Worm (Caenorhabditis elegans) whole organism, young adult: ENCODE measurements around the gene ZC155.2.
A peak's percentile ranks its signal among the peaks of the same experiment; 100 is the strongest.

Experiments used
- B0336.3 ChIP-seq: fragments of 200-800 bp; sonication (Bioruptor generic); IDR thresholded peaks from 2 replicates; pipeline ENCODE4 v1.3.6; 2022; ENCODE audit warnings: missing genetic modification characterization, missing compliant biosample characterization
- F10E7.11 ChIP-seq: sonication (generic microtip); optimal IDR thresholded peaks from 2 replicates; lab custom pipeline; 2017; ENCODE audit warnings: mild to moderate bottlenecking, missing genetic modification characterization, moderate library complexity, missing compliant biosample characterization
- F23B12.7 ChIP-seq: sonication (generic microtip); optimal IDR thresholded peaks from 2 replicates; lab custom pipeline; 2017; ENCODE audit warnings: missing genetic modification characterization, mild to moderate bottlenecking, missing compliant biosample characterization, antibody characterized with exemption, moderate library complexity; ENCODE audit not compliant: insufficient read depth
- F37B4.10 ChIP-seq: fragments of 200-800 bp; sonication (Bioruptor generic); IDR thresholded peaks from 2 replicates; pipeline ENCODE4 v1.3.6; 2022; ENCODE audit warnings: missing genetic modification characterization, missing compliant biosample characterization
- F39B2.1 ChIP-seq: fragments of 200-800 bp; sonication (Bioruptor generic); IDR thresholded peaks from 2 replicates; pipeline ENCODE4 v1.3.6; 2022; ENCODE audit warnings: missing genetic modification reagents, missing genetic modification characterization, missing compliant biosample characterization
- F52B5.7 ChIP-seq: sonication (generic microtip); optimal IDR thresholded peaks from 2 replicates; lab custom pipeline; 2016; ENCODE audit warnings: mild to moderate bottlenecking, missing genetic modification characterization, missing compliant biosample characterization
- Y56A3A.18 ChIP-seq: fragments of 200-800 bp; sonication (Bioruptor generic); IDR thresholded peaks from 2 replicates; pipeline ENCODE4 v1.3.6; 2022; ENCODE audit warnings: missing genetic modification reagents, missing genetic modification characterization, missing compliant biosample characterization
- ZK185.1 ChIP-seq: sonication (generic microtip); optimal IDR thresholded peaks from 2 replicates; lab custom pipeline; 2016; ENCODE audit warnings: mild to moderate bottlenecking, missing genetic modification characterization, missing compliant biosample characterization; ENCODE audit not compliant: poor library complexity, severe bottlenecking
- aptf-3 ChIP-seq: fragments of 200-800 bp; sonication (Bioruptor generic); IDR thresholded peaks from 2 replicates; pipeline ENCODE4 v1.3.6; 2022; ENCODE audit warnings: missing genetic modification characterization, missing compliant biosample characterization
- atf-7 ChIP-seq: sonication (generic microtip); optimal IDR thresholded peaks from 2 replicates; lab custom pipeline; 2017; ENCODE audit warnings: mild to moderate bottlenecking, missing genetic modification characterization, missing compliant biosample characterization
- attf-5 ChIP-seq: fragments of 200-800 bp; sonication (Bioruptor generic); optimal IDR thresholded peaks from 2 replicates; lab custom pipeline; 2018; ENCODE audit warnings: mild to moderate bottlenecking, missing genetic modification characterization, missing compliant biosample characterization
- attf-6 ChIP-seq: fragments of 200-800 bp; sonication (Bioruptor generic); IDR thresholded peaks from 2 replicates; pipeline ENCODE4 v1.3.6; 2022; ENCODE audit warnings: missing genetic modification reagents, missing genetic modification characterization, missing compliant biosample characterization
- cebp-1 ChIP-seq, 2 experiments: fragments of 200-800 bp in 1 of 2; sonication (Bioruptor generic) in 1 of 2; sonication (generic microtip) in 1 of 2; IDR thresholded peaks in 1 of 2; optimal IDR thresholded peaks in 1 of 2; 2 replicates each; pipeline versions ENCODE4 v1.3.6 to Lab custom; 2017 to 2022; ENCODE audit warnings: missing compliant biosample characterization in 2 of 2, missing genetic modification characterization in 2 of 2, mild to moderate bottlenecking in 1 of 2, missing genetic modification reagents in 1 of 2, moderate library complexity in 1 of 2
- cebp-2 ChIP-seq: fragments of 200-800 bp; sonication (Bioruptor generic); IDR thresholded peaks from 2 replicates; pipeline ENCODE4 v1.3.6; 2022; ENCODE audit warnings: missing genetic modification characterization, missing compliant biosample characterization
- ceh-79 ChIP-seq: sonication (generic microtip); optimal IDR thresholded peaks from 2 replicates; lab custom pipeline; 2017; ENCODE audit warnings: mild to moderate bottlenecking, missing genetic modification characterization, missing compliant biosample characterization
- dpff-1 ChIP-seq: sonication (generic microtip); optimal IDR thresholded peaks from 2 replicates; lab custom pipeline; 2017; ENCODE audit warnings: mild to moderate bottlenecking, missing genetic modification characterization, missing compliant biosample characterization
- dpl-1 ChIP-seq: fragments of 150-350 bp; optimal IDR thresholded peaks from 2 replicates; lab custom pipeline; 2014; ENCODE audit warnings: missing biosample characterization, missing genetic modification reagents, missing genetic modification characterization
- efl-1 ChIP-seq: fragments of 150-350 bp; optimal IDR thresholded peaks from 2 replicates; lab custom pipeline; 2014; ENCODE audit warnings: missing biosample characterization, missing genetic modification reagents, missing genetic modification characterization
- egrh-3 ChIP-seq: fragments of 200-800 bp; sonication (Bioruptor generic); IDR thresholded peaks from 2 replicates; pipeline ENCODE4 v1.3.6; 2022; ENCODE audit warnings: missing genetic modification reagents, missing genetic modification characterization, missing compliant biosample characterization
- fkh-3 ChIP-seq: sonication (generic microtip); optimal IDR thresholded peaks from 2 replicates; lab custom pipeline; 2016; ENCODE audit warnings: mild to moderate bottlenecking, missing genetic modification characterization, missing compliant biosample characterization
- hrde-1 ChIP-seq: sonication (generic microtip); optimal IDR thresholded peaks from 2 replicates; lab custom pipeline; 2016; ENCODE audit warnings: missing genetic modification characterization, mild to moderate bottlenecking, missing compliant biosample characterization, moderate library complexity, missing genotype, missing genetic modification reagents, borderline replicate concordance
- lsl-1 ChIP-seq: fragments of 200-800 bp; sonication (Bioruptor generic); optimal IDR thresholded peaks from 2 replicates; lab custom pipeline; 2018; ENCODE audit warnings: mild to moderate bottlenecking, missing genetic modification characterization, moderate library complexity, missing compliant biosample characterization
- madf-10 ChIP-seq: sonication (generic microtip); optimal IDR thresholded peaks from 2 replicates; lab custom pipeline; 2016; ENCODE audit warnings: mild to moderate bottlenecking, missing genetic modification characterization, missing compliant biosample characterization
- mcd-1 ChIP-seq: fragments of 200-800 bp; sonication (Bioruptor generic); IDR thresholded peaks from 2 replicates; pipeline ENCODE4 v1.3.6; 2022; ENCODE audit warnings: missing genetic modification reagents, missing genetic modification characterization, missing compliant biosample characterization
- mes-4 ChIP-seq: sonication (generic microtip); optimal IDR thresholded peaks from 2 replicates; lab custom pipeline; 2016; ENCODE audit warnings: missing genotype, missing genetic modification characterization, missing compliant biosample characterization
- nfyb-1 ChIP-seq: fragments of 200-800 bp; sonication (Bioruptor generic); IDR thresholded peaks from 2 replicates; pipeline ENCODE4 v1.3.6; 2022; ENCODE audit warnings: missing genetic modification reagents, missing genetic modification characterization, missing compliant biosample characterization
- nhr-80 ChIP-seq: sonication (generic microtip); optimal IDR thresholded peaks from 2 replicates; lab custom pipeline; 2016; ENCODE audit warnings: missing genetic modification characterization, missing compliant biosample characterization
- repo-1 ChIP-seq: sonication (generic microtip); optimal IDR thresholded peaks from 2 replicates; lab custom pipeline; 2017; ENCODE audit warnings: mild to moderate bottlenecking, missing genetic modification characterization, missing compliant biosample characterization
- sea-2 ChIP-seq: fragments of 200-800 bp; sonication (Bioruptor generic); IDR thresholded peaks from 2 replicates; pipeline ENCODE4 v1.3.6; 2022; ENCODE audit warnings: missing genetic modification characterization, missing compliant biosample characterization
- snpc-1.3 ChIP-seq: sonication (generic microtip); optimal IDR thresholded peaks from 2 replicates; lab custom pipeline; 2017; ENCODE audit warnings: missing genetic modification characterization, mild to moderate bottlenecking, missing compliant biosample characterization, antibody characterized with exemption, moderate library complexity, missing genotype, missing genetic modification reagents; ENCODE audit not compliant: insufficient read depth
- ztf-18 ChIP-seq: sonication (generic microtip); optimal IDR thresholded peaks from 2 replicates; lab custom pipeline; 2016; ENCODE audit warnings: missing genotype, mild to moderate bottlenecking, missing genetic modification characterization, missing compliant biosample characterization
- ztf-22 ChIP-seq: fragments of 200-800 bp; sonication (Bioruptor generic); optimal IDR thresholded peaks from 2 replicates; lab custom pipeline; 2018; ENCODE audit warnings: mild to moderate bottlenecking, missing genetic modification characterization, moderate library complexity, missing compliant biosample characterization
- ztf-25 ChIP-seq: fragments of 200-800 bp; sonication (Bioruptor generic); IDR thresholded peaks from 2 replicates; pipeline ENCODE4 v1.3.6; 2022; ENCODE audit warnings: missing genetic modification reagents, missing genetic modification characterization, missing compliant biosample characterization

The ZC155.2 gene

ce11 chrIII:5221820-5222219 lies 3.0 kb downstream of the ZC155.2 start (continued):
- TF ChIP-seq mcd-1 (GFP tag; lab: Robert Waterston, UW): no peak
- TF ChIP-seq, all 124 proteins: peak for 0

ce11 chrIII:5222777-5223176 lies 4.0 kb downstream of the ZC155.2 start:
- TF ChIP-seq ztf-25 (no peak), F23B12.7 (tag; lab: Kevin White, UChicago) (no peak), F39B2.1 (GFP tag; lab: Robert Waterston, UW) (no peak)

ce11 chrIII:5224908-5225307 lies 6.1 kb downstream of the ZC155.2 start:
- TF ChIP-seq attf-6 (GFP tag; lab: Robert Waterston, UW) (no peak), cebp-1 (GFP tag; IDR thresholded peaks at IDR 0.05; lab: Robert Waterston, UW) (peak; percentile 78), cebp-1 (tag; optimal IDR thresholded peaks at IDR 0.05; lab: Kevin White, UChicago) (peak; percentile 88), attf-5 (GFP tag; lab: Kevin White, UChicago) (peak; percentile 29), ztf-25 (no peak), F37B4.10 (GFP tag; lab: Robert Waterston, UW) (no peak), hrde-1 (tag; lab: Kevin White, UChicago) (no peak), nhr-80 (tag; lab: Kevin White, UChicago) (peak; percentile 66)

ce11 chrIII:5225321-5225720 lies 6.5 kb downstream of the ZC155.2 start, which contains the start of gene nex-1:
Gene nex-1, plus strand, starts transcription at chrIII:5225621.
- no peak for TF ChIP-seq ztf-18 (tag; lab: Kevin White, UChicago)
- TF ChIP-seq ZK185.1 (tag; lab: Kevin White, UChicago): no peak
- peak; percentile 10 for TF ChIP-seq efl-1 (GFP tag; lab: Kevin White, UChicago)
- no peak for TF ChIP-seq ztf-22 (GFP tag; lab: Kevin White, UChicago)
- no peak for TF ChIP-seq sea-2
- no peak for TF ChIP-seq mes-4 (tag; lab: Kevin White, UChicago)
- no peak for TF ChIP-seq repo-1 (tag; lab: Kevin White, UChicago)
- TF ChIP-seq ceh-79 (tag; lab: Kevin White, UChicago): no peak
- no peak for TF ChIP-seq dpl-1
- no peak for TF ChIP-seq egrh-3 (GFP tag; lab: Robert Waterston, UW)
- no peak for TF ChIP-seq madf-10 (tag; lab: Kevin White, UChicago)
- TF ChIP-seq dpff-1 (tag; lab: Kevin White, UChicago): no peak
- no peak for TF ChIP-seq fkh-3 (tag; lab: Kevin White, UChicago)
- TF ChIP-seq atf-7 (tag; lab: Kevin White, UChicago): no peak
- TF ChIP-seq lsl-1 (GFP tag; lab: Kevin White, UChicago): peak; percentile 68
- no peak for TF ChIP-seq aptf-3 (GFP tag; lab: Robert Waterston, UW)
- no peak for TF ChIP-seq F52B5.7 (tag; lab: Kevin White, UChicago)
- peak; percentile 13 for TF ChIP-seq snpc-1.3 (tag; lab: Kevin White, UChicago)
- no peak for TF ChIP-seq F37B4.10 (GFP tag; lab: Robert Waterston, UW)
- no peak for TF ChIP-seq F10E7.11 (tag; lab: Kevin White, UChicago)
- TF ChIP-seq nfyb-1 (GFP tag; lab: Robert Waterston, UW): no peak
- TF ChIP-seq cebp-2: no peak
- no peak for TF ChIP-seq B0336.3 (GFP tag; lab: Robert Waterston, UW)
- no peak for TF ChIP-seq Y56A3A.18 (GFP tag; lab: Robert Waterston, UW)
